Worm (Caenorhabditis elegans) whole organism, young adult: ENCODE results near the gene sre-2.

Experiments
- B0035.1 ChIP-seq: sonication (generic microtip); optimal IDR thresholded peaks from 2 replicates; lab custom pipeline; 2016; ENCODE audit warnings: missing genetic modification characterization, mild to moderate bottlenecking, missing compliant biosample characterization, missing genotype, missing genetic modification reagents
- F33H1.4 ChIP-seq: fragments of 200-800 bp; sonication (Bioruptor generic); IDR thresholded peaks from 2 replicates; pipeline ENCODE4 v1.3.6; 2022; ENCODE audit warnings: missing genetic modification reagents, missing genetic modification characterization, missing compliant biosample characterization
- F37B4.10 ChIP-seq: fragments of 200-800 bp; sonication (Bioruptor generic); IDR thresholded peaks from 2 replicates; pipeline ENCODE4 v1.3.6; 2022; ENCODE audit warnings: missing genetic modification characterization, missing compliant biosample characterization
- F52B5.7 ChIP-seq: sonication (generic microtip); optimal IDR thresholded peaks from 2 replicates; lab custom pipeline; 2016; ENCODE audit warnings: mild to moderate bottlenecking, missing genetic modification characterization, missing compliant biosample characterization
- T07F8.4 ChIP-seq: sonication (generic microtip); optimal IDR thresholded peaks from 2 replicates; lab custom pipeline; 2016; ENCODE audit warnings: mild to moderate bottlenecking, missing genetic modification characterization, moderate library complexity, missing compliant biosample characterization
- Y53F4B.3 ChIP-seq: fragments of 200-800 bp; sonication (Bioruptor generic); IDR thresholded peaks from 2 replicates; pipeline ENCODE4 v1.3.6; 2022; ENCODE audit warnings: missing genetic modification reagents, missing genetic modification characterization, missing compliant biosample characterization
- Y53G8AR.9 ChIP-seq: fragments of 200-800 bp; sonication (Bioruptor generic); conservative IDR thresholded peaks from 2 replicates; pipeline ENCODE4 v1.3.6; 2022; ENCODE audit warnings: missing genetic modification reagents, missing genetic modification characterization, missing compliant biosample characterization
- Y56A3A.18 ChIP-seq: fragments of 200-800 bp; sonication (Bioruptor generic); IDR thresholded peaks from 2 replicates; pipeline ENCODE4 v1.3.6; 2022; ENCODE audit warnings: missing genetic modification reagents, missing genetic modification characterization, missing compliant biosample characterization
- akir-1 ChIP-seq: fragments of 200-800 bp; sonication (Bioruptor generic); optimal IDR thresholded peaks from 2 replicates; lab custom pipeline; 2018; ENCODE audit warnings: mild to moderate bottlenecking, missing genetic modification characterization, moderate library complexity, missing compliant biosample characterization
- atf-7 ChIP-seq: sonication (generic microtip); optimal IDR thresholded peaks from 2 replicates; lab custom pipeline; 2017; ENCODE audit warnings: mild to moderate bottlenecking, missing genetic modification characterization, missing compliant biosample characterization
- athp-1 ChIP-seq: sonication (generic microtip); optimal IDR thresholded peaks from 2 replicates; lab custom pipeline; 2017; ENCODE audit warnings: mild to moderate bottlenecking, missing genetic modification characterization, missing compliant biosample characterization
- attf-6 ChIP-seq: fragments of 200-800 bp; sonication (Bioruptor generic); IDR thresholded peaks from 2 replicates; pipeline ENCODE4 v1.3.6; 2022; ENCODE audit warnings: missing genetic modification reagents, missing genetic modification characterization, missing compliant biosample characterization
- bed-2 ChIP-seq: fragments of 200-800 bp; sonication (Bioruptor generic); IDR thresholded peaks from 2 replicates; pipeline ENCODE4 v1.3.6; 2022; ENCODE audit warnings: missing genetic modification reagents, missing genetic modification characterization, missing compliant biosample characterization
- chd-7 ChIP-seq: sonication (generic microtip); optimal IDR thresholded peaks from 2 replicates; lab custom pipeline; 2016; ENCODE audit warnings: mild to moderate bottlenecking, missing genetic modification characterization, moderate library complexity, missing compliant biosample characterization
- dpff-1 ChIP-seq: sonication (generic microtip); optimal IDR thresholded peaks from 2 replicates; lab custom pipeline; 2017; ENCODE audit warnings: mild to moderate bottlenecking, missing genetic modification characterization, missing compliant biosample characterization
- egl-18 ChIP-seq: fragments of 200-800 bp; sonication (Bioruptor generic); IDR thresholded peaks from 2 replicates; pipeline ENCODE4 v1.3.6; 2022; ENCODE audit warnings: missing genetic modification reagents, missing genetic modification characterization, missing compliant biosample characterization
- ekl-4 ChIP-seq: fragments of 200-800 bp; sonication (Bioruptor generic); IDR thresholded peaks from 2 replicates; pipeline ENCODE4 v1.3.6; 2022; ENCODE audit warnings: missing genetic modification reagents, missing genetic modification characterization, missing compliant biosample characterization
- him-1 ChIP-seq: sonication (generic microtip); optimal IDR thresholded peaks from 2 replicates; lab custom pipeline; 2016; ENCODE audit warnings: missing genotype, missing genetic modification reagents, missing genetic modification characterization, missing compliant biosample characterization
- hlh-26 ChIP-seq: fragments of 200-800 bp; sonication (Bioruptor generic); conservative IDR thresholded peaks from 2 replicates; pipeline ENCODE4 v1.3.6; 2022; ENCODE audit warnings: missing genetic modification reagents, missing genetic modification characterization, missing compliant biosample characterization
- hmg-1.2 ChIP-seq: fragments of 200-800 bp; sonication (Bioruptor generic); IDR thresholded peaks from 2 replicates; pipeline ENCODE4 v1.3.6; 2022; ENCODE audit warnings: missing genetic modification reagents, missing genetic modification characterization, missing compliant biosample characterization
- hmg-20 ChIP-seq: fragments of 200-800 bp; sonication (Bioruptor generic); IDR thresholded peaks from 2 replicates; pipeline ENCODE4 v1.3.6; 2022; ENCODE audit warnings: missing genetic modification reagents, missing genetic modification characterization, missing compliant biosample characterization
- hrde-1 ChIP-seq: sonication (generic microtip); optimal IDR thresholded peaks from 2 replicates; lab custom pipeline; 2016; ENCODE audit warnings: missing genetic modification characterization, mild to moderate bottlenecking, missing compliant biosample characterization, moderate library complexity, missing genotype, missing genetic modification reagents, borderline replicate concordance
- lin-54 ChIP-seq: fragments of 200-800 bp; sonication (Bioruptor generic); optimal IDR thresholded peaks from 2 replicates; lab custom pipeline; 2018; ENCODE audit warnings: mild to moderate bottlenecking, missing genetic modification characterization, missing compliant biosample characterization
- lir-1 ChIP-seq: fragments of 200-800 bp; sonication (Bioruptor generic); conservative IDR thresholded peaks from 2 replicates; pipeline ENCODE4 v1.3.6; 2022; ENCODE audit warnings: missing genetic modification reagents, missing genetic modification characterization, missing compliant biosample characterization
- lsl-1 ChIP-seq: fragments of 200-800 bp; sonication (Bioruptor generic); optimal IDR thresholded peaks from 2 replicates; lab custom pipeline; 2018; ENCODE audit warnings: mild to moderate bottlenecking, missing genetic modification characterization, moderate library complexity, missing compliant biosample characterization
- madf-3 ChIP-seq: fragments of 200-800 bp; sonication (Bioruptor generic); IDR thresholded peaks from 2 replicates; pipeline ENCODE4 v1.3.6; 2022; ENCODE audit warnings: missing genetic modification reagents, missing genetic modification characterization, missing compliant biosample characterization
- madf-6 ChIP-seq: fragments of 200-800 bp; sonication (Bioruptor generic); IDR thresholded peaks from 2 replicates; pipeline ENCODE4 v1.3.6; 2022; ENCODE audit warnings: missing genetic modification reagents, missing genetic modification characterization, missing compliant biosample characterization
- madf-8 ChIP-seq: fragments of 200-800 bp; sonication (Bioruptor generic); conservative IDR thresholded peaks from 2 replicates; pipeline ENCODE4 v1.3.6; 2022; ENCODE audit warnings: missing genetic modification reagents, missing genetic modification characterization, missing compliant biosample characterization
- mel-28 ChIP-seq: sonication (generic microtip); optimal IDR thresholded peaks from 2 replicates; lab custom pipeline; 2016; ENCODE audit warnings: borderline replicate concordance, mild to moderate bottlenecking, missing genetic modification characterization, missing compliant biosample characterization
- mes-4 ChIP-seq: sonication (generic microtip); optimal IDR thresholded peaks from 2 replicates; lab custom pipeline; 2016; ENCODE audit warnings: missing genotype, missing genetic modification characterization, missing compliant biosample characterization
- nfyb-1 ChIP-seq: fragments of 200-800 bp; sonication (Bioruptor generic); IDR thresholded peaks from 2 replicates; pipeline ENCODE4 v1.3.6; 2022; ENCODE audit warnings: missing genetic modification reagents, missing genetic modification characterization, missing compliant biosample characterization
- nhr-179 ChIP-seq: sonication (generic microtip); optimal IDR thresholded peaks from 2 replicates; lab custom pipeline; 2016; ENCODE audit warnings: mild to moderate bottlenecking, missing genetic modification characterization, missing compliant biosample characterization
- nhr-90 ChIP-seq: sonication (generic microtip); optimal IDR thresholded peaks from 2 replicates; lab custom pipeline; 2016; ENCODE audit warnings: missing genotype, mild to moderate bottlenecking, missing genetic modification characterization, missing compliant biosample characterization
- pbrm-1 ChIP-seq: fragments of 200-800 bp; sonication (Bioruptor generic); IDR thresholded peaks from 2 replicates; pipeline ENCODE4 v1.3.6; 2022; ENCODE audit warnings: missing genetic modification reagents, missing genetic modification characterization, missing compliant biosample characterization
- rcor-1 ChIP-seq: fragments of 200-800 bp; sonication (Bioruptor generic); IDR thresholded peaks from 2 replicates; pipeline ENCODE4 v1.3.6; 2022; ENCODE audit warnings: missing genetic modification reagents, missing genetic modification characterization, missing compliant biosample characterization
- rpc-1 ChIP-seq, 2 experiments: fragments of 150-350 bp in 1 of 2; sonication (generic microtip) in 1 of 2; optimal IDR thresholded peaks; 2 replicates each; lab custom pipeline; 2014 to 2018; ENCODE audit warnings: missing biosample characterization in 1 of 2, missing genetic modification characterization in 1 of 2, missing genetic modification reagents in 1 of 2, missing genotype in 1 of 2
- sdz-38 ChIP-seq: sonication (generic microtip); optimal IDR thresholded peaks from 2 replicates; lab custom pipeline; 2016; ENCODE audit warnings: missing genotype, missing genetic modification characterization, missing compliant biosample characterization
- snpc-3.4 ChIP-seq: sonication (generic microtip); optimal IDR thresholded peaks from 2 replicates; lab custom pipeline; 2017; ENCODE audit warnings: missing genetic modification characterization, mild to moderate bottlenecking, missing compliant biosample characterization, antibody characterized with exemption, moderate library complexity, missing genotype, missing genetic modification reagents
- somi-1 ChIP-seq: fragments of 200-800 bp; sonication (Bioruptor generic); optimal IDR thresholded peaks from 2 replicates; lab custom pipeline; 2018; ENCODE audit warnings: mild to moderate bottlenecking, missing genetic modification characterization, missing compliant biosample characterization
- sptf-2 ChIP-seq: fragments of 200-800 bp; sonication (Bioruptor generic); optimal IDR thresholded peaks from 2 replicates; lab custom pipeline; 2018; ENCODE audit warnings: mild to moderate bottlenecking, missing genetic modification characterization, missing compliant biosample characterization
- tlf-1 ChIP-seq: fragments of 200-800 bp; sonication (Bioruptor generic); optimal IDR thresholded peaks from 2 replicates; lab custom pipeline; 2018; ENCODE audit warnings: mild to moderate bottlenecking, missing genetic modification characterization, missing compliant biosample characterization
- unc-130 ChIP-seq: sonication (generic microtip); optimal IDR thresholded peaks from 2 replicates; lab custom pipeline; 2016; ENCODE audit warnings: missing genetic modification reagents, missing genetic modification characterization, missing compliant biosample characterization
- unc-62 ChIP-seq: fragments of 150-350 bp; optimal IDR thresholded peaks from 2 replicates; lab custom pipeline; 2014; ENCODE audit warnings: missing biosample characterization, missing genetic modification reagents, missing genetic modification characterization
- ztf-22 ChIP-seq: fragments of 200-800 bp; sonication (Bioruptor generic); optimal IDR thresholded peaks from 2 replicates; lab custom pipeline; 2018; ENCODE audit warnings: mild to moderate bottlenecking, missing genetic modification characterization, moderate library complexity, missing compliant biosample characterization
- ztf-3 ChIP-seq: fragments of 200-800 bp; sonication (Bioruptor generic); optimal IDR thresholded peaks from 2 replicates; lab custom pipeline; 2018; ENCODE audit warnings: mild to moderate bottlenecking, missing genetic modification characterization, missing compliant biosample characterization

sre-2 gene

ce11 chrII:8102041-8102440, at the start of gene sre-2:
TSS of gene sre-2 (minus strand) at chrII:8102141.
- no peak for TF ChIP-seq sptf-2 (GFP tag; lab: Kevin White, UChicago)

ce11 chrII:8149930-8150329, 48.0 kb upstream of the sre-2 start, which contains the start of gene F10B5.3:
TSS of gene F10B5.3 (minus strand) at chrII:8150030.
- no peak for TF ChIP-seq unc-130 (GFP tag; lab: Kevin White, UChicago)
- no peak for TF ChIP-seq sdz-38
- no peak for TF ChIP-seq tlf-1 (GFP tag; lab: Kevin White, UChicago)
- no peak for TF ChIP-seq lir-1 (GFP tag; lab: Robert Waterston, UW)
- no peak for TF ChIP-seq Y56A3A.18 (GFP tag; lab: Robert Waterston, UW)
- no peak for TF ChIP-seq F37B4.10 (GFP tag; lab: Robert Waterston, UW)
- TF ChIP-seq T07F8.4 (tag; lab: Kevin White, UChicago): no peak
- no peak for TF ChIP-seq him-1 (tag; lab: Kevin White, UChicago)
- TF ChIP-seq Y53F4B.3 (GFP tag; lab: Robert Waterston, UW): no peak
- no peak for TF ChIP-seq dpff-1 (tag; lab: Kevin White, UChicago)
- no peak for TF ChIP-seq ekl-4 (GFP tag; lab: Robert Waterston, UW)
- no peak for TF ChIP-seq athp-1 (tag; lab: Kevin White, UChicago)
- TF ChIP-seq nhr-90 (tag; lab: Kevin White, UChicago): no peak
- no peak for TF ChIP-seq rpc-1 (optimal IDR thresholded peaks at IDR 0.05; lab: Kevin White, UChicago)
- TF ChIP-seq rpc-1 (tag; optimal IDR thresholded peaks at IDR 0.05; lab: Kevin White, UChicago): no peak
- TF ChIP-seq mes-4 (tag; lab: Kevin White, UChicago): no peak
- TF ChIP-seq nhr-179 (tag; lab: Kevin White, UChicago): no peak
- no peak for TF ChIP-seq madf-8
- TF ChIP-seq somi-1 (GFP tag; lab: Kevin White, UChicago): no peak
- TF ChIP-seq akir-1 (GFP tag; lab: Kevin White, UChicago): no peak
- TF ChIP-seq ztf-3 (GFP tag; lab: Kevin White, UChicago): no peak

DNA sequence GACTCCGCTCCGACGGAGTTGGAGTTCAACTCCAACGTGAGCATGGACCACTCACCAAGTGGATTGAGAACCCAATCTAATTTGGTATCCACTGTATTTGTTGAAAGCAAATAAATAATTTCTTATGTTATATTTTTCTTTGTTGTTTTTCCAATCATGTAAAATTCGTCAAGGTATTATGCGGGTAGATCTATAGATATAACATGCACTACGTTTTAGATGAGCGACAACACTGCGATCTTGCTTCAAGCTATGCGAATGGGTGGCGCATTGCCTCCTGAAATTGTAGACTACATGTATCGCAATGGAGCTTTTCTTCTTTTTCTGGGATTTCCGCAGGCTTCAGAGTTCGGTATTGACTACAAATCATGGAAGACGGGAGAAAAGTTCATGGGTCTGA, 42.6 kb upstream of the sre-2 start, which contains the start of gene F10B5.2:
F10B5.2 (plus strand) TSS at position 220 of the 400 bp plus-strand sequence.
- TF ChIP-seq egl-18 (GFP tag; lab: Robert Waterston, UW): no peak
- no peak for TF ChIP-seq bed-2 (GFP tag; lab: Robert Waterston, UW)
- no peak for TF ChIP-seq F37B4.10 (GFP tag; lab: Robert Waterston, UW)
- TF ChIP-seq unc-62: no peak
- TF ChIP-seq F52B5.7 (tag; lab: Kevin White, UChicago): no peak
- peak; percentile 63 for TF ChIP-seq snpc-3.4 (tag; lab: Kevin White, UChicago)
- no peak for TF ChIP-seq F33H1.4 (GFP tag; lab: Robert Waterston, UW)
- peak; percentile 39 for TF ChIP-seq hmg-1.2 (GFP tag; lab: Robert Waterston, UW)
- no peak for TF ChIP-seq Y53F4B.3 (GFP tag; lab: Robert Waterston, UW)
- TF ChIP-seq lin-54 (GFP tag; lab: Kevin White, UChicago): peak; percentile 51
- no peak for TF ChIP-seq chd-7 (tag; lab: Kevin White, UChicago)
- TF ChIP-seq nhr-90 (tag; lab: Kevin White, UChicago): no peak
- peak; percentile 37 for TF ChIP-seq hrde-1 (tag; lab: Kevin White, UChicago)
- no peak for TF ChIP-seq hlh-26 (GFP tag; lab: Robert Waterston, UW)
- TF ChIP-seq lsl-1 (GFP tag; lab: Kevin White, UChicago): peak; percentile 34
- peak; percentile 66; the same call in 1 of the 2 replicates for TF ChIP-seq Y53G8AR.9 (GFP tag; lab: Robert Waterston, UW)
- TF ChIP-seq nfyb-1 (GFP tag; lab: Robert Waterston, UW): no peak; the same call in 1 of the 2 replicates
- no peak for TF ChIP-seq Y56A3A.18 (GFP tag; lab: Robert Waterston, UW)
- no peak for TF ChIP-seq pbrm-1 (GFP tag; lab: Robert Waterston, UW)
- no peak for TF ChIP-seq B0035.1 (tag; lab: Kevin White, UChicago)
- no peak for TF ChIP-seq hmg-20 (GFP tag; lab: Robert Waterston, UW)
- peak; percentile 51; the same call in 1 of the 2 replicates for TF ChIP-seq madf-3 (GFP tag; lab: Robert Waterston, UW)
- TF ChIP-seq ztf-22: no peak
- TF ChIP-seq madf-6 (GFP tag; lab: Robert Waterston, UW): peak; percentile 58
- TF ChIP-seq rcor-1 (GFP tag; lab: Robert Waterston, UW): 0 out of 2 replicates have a peak, but pooled peaks have one; percentile 42
- TF ChIP-seq attf-6: peak; percentile 42; the same call in 1 of the 2 replicates
- TF ChIP-seq atf-7 (tag; lab: Kevin White, UChicago): peak; percentile 7
- no peak for TF ChIP-seq mel-28
- peak; percentile 38 for TF ChIP-seq tlf-1 (GFP tag; lab: Kevin White, UChicago)
- no peak for TF ChIP-seq sptf-2 (GFP tag; lab: Kevin White, UChicago)
